Fruit fly (Drosophila melanogaster) whole organism, embryonic: Measurements from ENCODE around the gene janA.
A peak's percentile ranks its signal among the peaks of the same experiment; 100 is the strongest.

Experiments used
- ATbp ChIP-seq: fragments of 200-800 bp; sonication (Bioruptor generic); optimal IDR thresholded peaks from 2 replicates; lab custom pipeline; 2017; ENCODE audit warnings: missing biosample characterization, mild to moderate bottlenecking, missing genetic modification characterization, missing genetic modification reagents
- C15 ChIP-seq: fragments of 200-800 bp; sonication (Bioruptor generic); IDR thresholded peaks from 3 replicates; pipeline ENCODE4 v1.3.6; 2022; ENCODE audit warnings: missing biosample characterization, missing genetic modification characterization
- CG10979 ChIP-seq: fragments of 200-800 bp; sonication (Bioruptor generic); optimal IDR thresholded peaks from 2 replicates; lab custom pipeline; 2018; ENCODE audit warnings: missing biosample characterization, mild to moderate bottlenecking, missing genetic modification characterization, moderate library complexity
- CG11085 ChIP-seq: fragments of 200-800 bp; sonication (Bioruptor generic); IDR thresholded peaks from 2 replicates; pipeline ENCODE4 v1.3.6; 2022; ENCODE audit warnings: missing biosample characterization, missing genetic modification characterization
- CG11456 ChIP-seq: fragments of 200-800 bp; sonication (Bioruptor generic); IDR thresholded peaks from 3 replicates; pipeline ENCODE4 v1.3.6; 2022; ENCODE audit warnings: missing biosample characterization, missing genetic modification characterization
- CG11695 ChIP-seq: fragments of 200-800 bp; sonication (Bioruptor generic); IDR thresholded peaks from 3 replicates; pipeline ENCODE4 v1.3.6; 2022; ENCODE audit warnings: missing biosample characterization, missing genetic modification characterization
- CG12299 ChIP-seq: fragments of 200-800 bp; sonication (Bioruptor generic); optimal IDR thresholded peaks from 2 replicates; lab custom pipeline; 2018; ENCODE audit warnings: missing biosample characterization, mild to moderate bottlenecking, missing genetic modification characterization
- CG13123 ChIP-seq: fragments of 200-800 bp; sonication (Bioruptor generic); optimal IDR thresholded peaks from 2 replicates; lab custom pipeline; 2016; ENCODE audit warnings: missing biosample characterization, missing genetic modification characterization
- CG15073 ChIP-seq: fragments of 200-800 bp; sonication (Bioruptor generic); optimal IDR thresholded peaks from 2 replicates; lab custom pipeline; 2016; ENCODE audit warnings: missing biosample characterization, missing genetic modification characterization
- CG17361 ChIP-seq: fragments of 200-800 bp; sonication (Bioruptor generic); IDR thresholded peaks from 3 replicates; pipeline ENCODE4 v1.3.6; 2022; ENCODE audit warnings: missing biosample characterization, missing genetic modification characterization
- CG17912 ChIP-seq: fragments of 200-800 bp; sonication (Bioruptor generic); optimal IDR thresholded peaks from 2 replicates; lab custom pipeline; 2018; ENCODE audit warnings: missing biosample characterization, mild to moderate bottlenecking, missing genetic modification characterization
- CG1792 ChIP-seq: fragments of 200-800 bp; sonication (Bioruptor generic); optimal IDR thresholded peaks from 2 replicates; lab custom pipeline; 2016; ENCODE audit warnings: missing biosample characterization, missing genetic modification characterization
- CG31224 ChIP-seq: fragments of 200-800 bp; sonication (Bioruptor generic); IDR thresholded peaks from 2 replicates; pipeline ENCODE4 v1.3.6; 2022; ENCODE audit warnings: missing biosample characterization, missing genetic modification characterization
- CG32767 ChIP-seq: fragments of 200-800 bp; sonication (Bioruptor generic); IDR thresholded peaks from 2 replicates; pipeline ENCODE4 v1.3.6; 2022; ENCODE audit warnings: missing biosample characterization, missing genetic modification characterization
- CG3847 ChIP-seq: fragments of 200-800 bp; sonication (Bioruptor generic); IDR thresholded peaks from 2 replicates; pipeline ENCODE4 v1.3.6; 2022; ENCODE audit warnings: missing biosample characterization, missing genetic modification characterization
- CG42726 ChIP-seq: fragments of 200-800 bp; sonication (Bioruptor generic); IDR thresholded peaks from 2 replicates; pipeline ENCODE4 v1.3.6; 2022; ENCODE audit warnings: missing biosample characterization, missing genetic modification characterization; ENCODE audit not compliant: partially characterized antibody
- CG4282 ChIP-seq: fragments of 200-800 bp; sonication (Bioruptor generic); optimal IDR thresholded peaks from 2 replicates; lab custom pipeline; 2016; ENCODE audit warnings: missing biosample characterization, missing genetic modification characterization
- CG4404 ChIP-seq: fragments of 200-800 bp; sonication (Bioruptor generic); IDR thresholded peaks from 2 replicates; pipeline ENCODE4 v1.3.6; 2022; ENCODE audit warnings: missing biosample characterization, missing genetic modification characterization
- CG4707 ChIP-seq: fragments of 200-800 bp; sonication (Bioruptor generic); optimal IDR thresholded peaks from 2 replicates; lab custom pipeline; 2018; ENCODE audit warnings: missing biosample characterization, mild to moderate bottlenecking, missing genetic modification characterization, moderate library complexity
- CG4820 ChIP-seq: fragments of 200-800 bp; sonication (Bioruptor generic); optimal IDR thresholded peaks from 3 replicates; lab custom pipeline; 2016; ENCODE audit warnings: missing biosample characterization, missing genetic modification characterization
- CG8290 ChIP-seq, 3 experiments: fragments of 200-800 bp; sonication (Bioruptor generic); optimal IDR thresholded peaks; 2 replicates each; lab custom pipeline; 2016 to 2019; ENCODE audit warnings: missing biosample characterization in 3 of 3, missing genetic modification characterization in 3 of 3, mild to moderate bottlenecking in 2 of 3, moderate library complexity in 1 of 3
- CG8478 ChIP-seq: fragments of >200 bp; optimal IDR thresholded peaks from 2 replicates; lab custom pipeline; 2018
- CG9215 ChIP-seq: fragments of 200-800 bp; sonication (Bioruptor generic); IDR thresholded peaks from 2 replicates; pipeline ENCODE4 v1.3.6; 2022; ENCODE audit warnings: missing biosample characterization, missing genetic modification characterization
- CG9437 ChIP-seq: fragments of 200-800 bp; sonication (Bioruptor generic); optimal IDR thresholded peaks from 2 replicates; lab custom pipeline; 2018; ENCODE audit warnings: missing biosample characterization, mild to moderate bottlenecking, missing genetic modification characterization
- D19A ChIP-seq: fragments of 200-800 bp; optimal IDR thresholded peaks from 3 replicates; lab custom pipeline; 2019; ENCODE audit warnings: missing biosample characterization, mild to moderate bottlenecking, missing genetic modification characterization, moderate library complexity
- Dbx ChIP-seq: fragments of 200-800 bp; sonication (Bioruptor generic); IDR thresholded peaks from 3 replicates; pipeline ENCODE4 v1.3.6; 2022; ENCODE audit warnings: missing biosample characterization, missing genetic modification characterization
- Dref ChIP-seq: fragments of 200-800 bp; sonication (Bioruptor generic); IDR thresholded peaks from 2 replicates; pipeline ENCODE4 v1.3.6; 2022; ENCODE audit warnings: missing biosample characterization, missing genetic modification characterization
- HLH4C ChIP-seq: fragments of 200-800 bp; sonication (Bioruptor generic); IDR thresholded peaks from 3 replicates; pipeline ENCODE4 v1.3.6; 2022; ENCODE audit warnings: missing biosample characterization, missing genetic modification characterization; ENCODE audit not compliant: partially characterized antibody
- Hr3 ChIP-seq: fragments of 200-800 bp; sonication (Bioruptor generic); optimal IDR thresholded peaks from 3 replicates; lab custom pipeline; 2016; ENCODE audit warnings: missing biosample characterization, missing genetic modification characterization
- Kr ChIP-seq: fragments of 200-800 bp; sonication (Bioruptor generic); optimal IDR thresholded peaks from 2 replicates; lab custom pipeline; 2017; ENCODE audit warnings: missing biosample characterization, mild to moderate bottlenecking, missing genetic modification characterization
- MBD-R2 ChIP-seq: fragments of 200-800 bp; sonication (Bioruptor generic); IDR thresholded peaks from 2 replicates; pipeline ENCODE4 v1.3.6; 2022; ENCODE audit warnings: missing biosample characterization, missing genetic modification characterization
- NK7.1 ChIP-seq: fragments of 200-800 bp; sonication (Bioruptor generic); optimal IDR thresholded peaks from 3 replicates; lab custom pipeline; 2016; ENCODE audit warnings: missing biosample characterization, missing genetic modification characterization
- Nf-YC ChIP-seq: fragments of 200-800 bp; optimal IDR thresholded peaks from 3 replicates; lab custom pipeline; 2019; ENCODE audit warnings: missing biosample characterization, mild to moderate bottlenecking, missing genetic modification characterization, moderate library complexity
- Oaz ChIP-seq: fragments of 200-800 bp; sonication (Bioruptor generic); IDR thresholded peaks from 2 replicates; pipeline ENCODE4 v1.3.6; 2022; ENCODE audit warnings: missing biosample characterization, missing genetic modification characterization
- Rfx ChIP-seq: fragments of 200-800 bp; sonication (Bioruptor generic); IDR thresholded peaks from 2 replicates; pipeline ENCODE4 v1.3.6; 2022; ENCODE audit warnings: missing biosample characterization, missing genetic modification characterization
- Sry-δ ChIP-seq: fragments of 200-800 bp; sonication (Bioruptor generic); optimal IDR thresholded peaks from 2 replicates; lab custom pipeline; 2016; ENCODE audit warnings: missing biosample characterization, missing genetic modification characterization
- Tbp ChIP-seq: fragments of >200 bp; optimal IDR thresholded peaks from 2 replicates; lab custom pipeline; 2018; ENCODE audit warnings: missing biosample characterization, missing genetic modification characterization
- Usf ChIP-seq: fragments of 200-800 bp; sonication (Bioruptor generic); optimal IDR thresholded peaks from 2 replicates; lab custom pipeline; 2017; ENCODE audit warnings: missing genotype, missing biosample characterization, missing genetic modification characterization
- Vsx1 ChIP-seq: fragments of 200-800 bp; sonication (Bioruptor generic); optimal IDR thresholded peaks from 2 replicates; lab custom pipeline; 2017; ENCODE audit warnings: missing biosample characterization, mild to moderate bottlenecking, missing genetic modification characterization, missing genetic modification reagents
- al ChIP-seq: fragments of 200-800 bp; sonication (Bioruptor generic); IDR thresholded peaks from 2 replicates; pipeline ENCODE4 v1.3.6; 2022; ENCODE audit warnings: missing biosample characterization, missing genetic modification characterization
- cwo ChIP-seq: fragments of 200-800 bp; sonication (Bioruptor generic); optimal IDR thresholded peaks from 3 replicates; lab custom pipeline; 2017; ENCODE audit warnings: missing biosample characterization, missing genetic modification characterization, mild to moderate bottlenecking, moderate library complexity, missing genetic modification reagents
- dmrt11E ChIP-seq: fragments of 200-800 bp; sonication (Bioruptor generic); optimal IDR thresholded peaks from 3 replicates; lab custom pipeline; 2018; ENCODE audit warnings: missing biosample characterization, mild to moderate bottlenecking, missing genetic modification characterization, moderate library complexity
- dmrt99B ChIP-seq: fragments of 200-800 bp; sonication (Bioruptor generic); optimal IDR thresholded peaks from 2 replicates; lab custom pipeline; 2018; ENCODE audit warnings: missing biosample characterization, mild to moderate bottlenecking, missing genetic modification characterization, moderate library complexity
- gro ChIP-seq: fragments of 200-800 bp; sonication (Bioruptor generic); optimal IDR thresholded peaks from 2 replicates; lab custom pipeline; 2016; ENCODE audit warnings: missing biosample characterization, missing genetic modification characterization
- hth ChIP-seq: fragments of >200 bp; optimal IDR thresholded peaks from 2 replicates; lab custom pipeline; 2017; ENCODE audit warnings: inconsistent platforms
- luna ChIP-seq: fragments of 200-800 bp; sonication (Bioruptor generic); optimal IDR thresholded peaks from 2 replicates; lab custom pipeline; 2016; ENCODE audit warnings: missing biosample characterization, missing genetic modification characterization
- onecut ChIP-seq: fragments of 200-800 bp; sonication (Bioruptor generic); IDR thresholded peaks from 2 replicates; pipeline ENCODE4 v1.3.6; 2022; ENCODE audit warnings: missing biosample characterization, missing genetic modification characterization
- rib ChIP-seq: fragments of 200-800 bp; sonication (Bioruptor generic); IDR thresholded peaks from 2 replicates; pipeline ENCODE4 v1.3.6; 2022; ENCODE audit warnings: missing biosample characterization, missing genetic modification characterization
- sens-2 ChIP-seq: fragments of 200-800 bp; sonication (Bioruptor generic); IDR thresholded peaks from 2 replicates; pipeline ENCODE4 v1.3.6; 2022; ENCODE audit warnings: missing biosample characterization, missing genetic modification characterization
- slp2 ChIP-seq: fragments of 200-800 bp; sonication (Bioruptor generic); optimal IDR thresholded peaks from 2 replicates; lab custom pipeline; 2016; ENCODE audit warnings: missing biosample characterization, missing genetic modification characterization
- ssp ChIP-seq: fragments of 200-800 bp; sonication (Bioruptor generic); IDR thresholded peaks from 2 replicates; pipeline ENCODE4 v1.3.6; 2022; ENCODE audit warnings: missing biosample characterization, missing genetic modification characterization
- usp ChIP-seq: fragments of >200 bp; optimal IDR thresholded peaks from 2 replicates; lab custom pipeline; 2017; ENCODE audit warnings: missing biosample characterization, missing genetic modification characterization
- vvl ChIP-seq: fragments of 200-800 bp; sonication (Bioruptor generic); IDR thresholded peaks from 2 replicates; pipeline ENCODE4 v1.3.6; 2022; ENCODE audit warnings: missing biosample characterization, missing genetic modification characterization

janA gene

dm6 chr3R:30061154-30061482, 21.8 kb upstream of the janA start (continued):
- TF ChIP-seq al (GFP tag; lab: Robert Waterston, UW), result peak; percentile 61
- peak; percentile 62 for TF ChIP-seq Hr3 (GFP tag; lab: Kevin White, UChicago)
- TF ChIP-seq gro (GFP tag; lab: Kevin White, UChicago), result peak; percentile 1
- TF ChIP-seq luna, result peak; percentile 20
- peak; percentile 94 for TF ChIP-seq CG10979
- peak; percentile 64; the same call in 1 of the 3 replicates for TF ChIP-seq Dbx
- no peak for TF ChIP-seq Tbp (GFP tag; lab: Kevin White, UChicago)
- TF ChIP-seq Sry-δ (GFP tag; lab: Kevin White, UChicago), result peak; percentile 52
- peak; percentile 86 for TF ChIP-seq CG1792 (GFP tag; lab: Kevin White, UChicago)
- TF ChIP-seq NK7.1 (GFP tag; lab: Kevin White, UChicago), result peak; percentile 82
- TF ChIP-seq CG9437, result peak; percentile 46
- TF ChIP-seq CG9215, result peak; percentile 57
- peak; percentile 57 for TF ChIP-seq CG4707 (GFP tag; lab: Kevin White, UChicago)
- peak; percentile 83 for TF ChIP-seq Rfx (GFP tag; lab: Robert Waterston, UW)
- peak; percentile 84 for TF ChIP-seq Oaz (GFP tag; lab: Robert Waterston, UW)
- TF ChIP-seq rib (GFP tag; lab: Robert Waterston, UW), result peak; percentile 62; the same call in 1 of the 2 replicates
- peak; percentile 89 for TF ChIP-seq onecut (GFP tag; lab: Robert Waterston, UW)
- TF ChIP-seq sens-2 (GFP tag; lab: Robert Waterston, UW), result peak; percentile 89
- TF ChIP-seq cwo (GFP tag; lab: Kevin White, UChicago), result peak; percentile 78
- peak; percentile 67 for TF ChIP-seq Nf-YC (tag; lab: Kevin White, UChicago)
- no peak for TF ChIP-seq HLH4C (GFP tag; lab: Robert Waterston, UW)
- peak; percentile 38; the same call in 1 of the 2 replicates for TF ChIP-seq CG11085
- no peak for TF ChIP-seq CG8478 (lab: Kevin White, UChicago)
- peak; percentile 85 for TF ChIP-seq CG8290 (GFP tag; optimal IDR thresholded peaks at IDR 0.05; lab: Kevin White, UChicago)
- TF ChIP-seq CG8290 (tag; optimal IDR thresholded peaks at IDR 0.05; lab: Kevin White, UChicago), result peak in 1 of 2 experiments; percentile 77
- TF ChIP-seq MBD-R2 (GFP tag; lab: Robert Waterston, UW), result peak; percentile 74
- peak; percentile 58 for TF ChIP-seq dmrt11E (tag; lab: Kevin White, UChicago)
- TF ChIP-seq vvl, result peak; percentile 95
- no peak for TF ChIP-seq CG42726 (GFP tag; lab: Robert Waterston, UW)
- TF ChIP-seq hth (lab: Kevin White, UChicago), result no peak
- TF ChIP-seq CG17912 (GFP tag; lab: Kevin White, UChicago), result no peak
- no peak for TF ChIP-seq CG4282 (GFP tag; lab: Kevin White, UChicago)
- peak; percentile 57 for TF ChIP-seq CG4404 (GFP tag; lab: Robert Waterston, UW)
- TF ChIP-seq C15 (GFP tag; lab: Robert Waterston, UW), result peak; percentile 60; the same call in 2 of the 3 replicates
- peak; percentile 78 for TF ChIP-seq ssp
- no peak for TF ChIP-seq CG15073 (GFP tag; lab: Kevin White, UChicago)
- TF ChIP-seq Vsx1 (GFP tag; lab: Kevin White, UChicago), result peak; percentile 47
- TF ChIP-seq dmrt99B (tag; lab: Kevin White, UChicago), result peak; percentile 95
- peak; percentile 71 for TF ChIP-seq CG31224 (GFP tag; lab: Robert Waterston, UW)
- TF ChIP-seq CG32767 (GFP tag; lab: Robert Waterston, UW), result peak; percentile 72
- TF ChIP-seq CG17361 (GFP tag; lab: Robert Waterston, UW), result peak; percentile 78
- no peak for TF ChIP-seq Dref (GFP tag; lab: Robert Waterston, UW)
- no peak for TF ChIP-seq Kr (GFP tag; lab: Kevin White, UChicago)
- peak; percentile 90 for TF ChIP-seq CG4820 (GFP tag; lab: Kevin White, UChicago)
- TF ChIP-seq usp (GFP tag; lab: Kevin White, UChicago), result no peak
- peak; percentile 86 for TF ChIP-seq slp2 (GFP tag; lab: Kevin White, UChicago)
- TF ChIP-seq D19A (tag; lab: Kevin White, UChicago), result peak; percentile 90
- TF ChIP-seq CG13123 (GFP tag; lab: Kevin White, UChicago), result peak; percentile 17
- TF ChIP-seq CG11695 (GFP tag; lab: Robert Waterston, UW), result peak; percentile 86
- peak; percentile 85 for TF ChIP-seq CG11456 (GFP tag; lab: Robert Waterston, UW)
- no peak for TF ChIP-seq Usf
- peak; percentile 88 for TF ChIP-seq ATbp (GFP tag; lab: Kevin White, UChicago)
- peak; percentile 59 for TF ChIP-seq CG3847 (GFP tag; lab: Robert Waterston, UW)
- peak; percentile 48 for TF ChIP-seq CG12299 (tag; lab: Kevin White, UChicago)
